Worm (Caenorhabditis elegans): ENCODE data around the gene F53H8.3.

F53H8.3 gene

DNA sequence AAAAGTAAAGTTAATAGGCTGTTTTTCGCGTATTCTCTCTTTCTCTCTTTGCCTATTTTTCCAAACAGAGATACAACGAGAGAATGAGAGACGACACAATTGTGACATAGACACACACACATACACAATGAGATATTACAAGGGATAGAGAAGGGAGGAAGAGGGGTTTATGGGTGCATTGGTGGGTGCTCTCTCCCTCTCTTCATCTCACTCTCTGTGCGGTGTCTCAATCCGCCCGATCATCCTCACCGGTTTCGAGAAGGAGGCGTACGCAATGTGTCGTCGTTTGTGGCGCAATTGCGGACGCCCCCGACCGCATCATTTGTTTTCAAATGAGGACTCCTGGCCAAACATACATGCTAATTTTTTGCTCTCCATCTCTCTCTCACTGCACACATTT is 11.1 kb downstream of the F53H8.3 start (continued):
- TF ChIP-seq lin-11 (tag; optimal IDR thresholded peaks at IDR 0.05) (peak; percentile 15), sox-4 (tag; optimal IDR thresholded peaks at IDR 0.05) (peak; percentile 43), elt-4 (tag; optimal IDR thresholded peaks at IDR 0.05) (no peak), odd-2 (tag; optimal IDR thresholded peaks at IDR 0.05) (no peak), sdc-2 (tag; optimal IDR thresholded peaks at IDR 0.05) (peak; percentile 90), elt-2 (tag; optimal IDR thresholded peaks at IDR 0.05) (peak; percentile 35), ama-1 (optimal IDR thresholded peaks at IDR 0.05) (no peak), ceh-18 (tag; optimal IDR thresholded peaks at IDR 0.05) (peak; percentile 96), Y22D7AL.16 (tag; optimal IDR thresholded peaks at IDR 0.05) (peak; percentile 7), che-1 (tag; optimal IDR thresholded peaks at IDR 0.05) (no peak), ceh-24 (tag; optimal IDR thresholded peaks at IDR 0.05) (no peak), pha-2 (tag; optimal IDR thresholded peaks at IDR 0.05) (peak; percentile 29), nhr-232 (tag; optimal IDR thresholded peaks at IDR 0.05) (peak; percentile 34), F13H6.1 (tag; optimal IDR thresholded peaks at IDR 0.05) (peak; percentile 47), unc-55 (GFP tag; optimal IDR thresholded peaks at IDR 0.05) (peak; percentile 93), pqm-1 (tag; optimal IDR thresholded peaks at IDR 0.05) (no peak), hlh-30 (tag; optimal IDR thresholded peaks at IDR 0.05; ENCODE audit: insufficient read depth) (peak; percentile 79), rnt-1 (tag; optimal IDR thresholded peaks at IDR 0.05) (peak; percentile 96), pha-4 (tag; optimal IDR thresholded peaks at IDR 0.05) (no peak), K09A11.1 (tag; optimal IDR thresholded peaks at IDR 0.05; ENCODE audit: insufficient read depth) (peak; percentile 32), lim-6 (tag; optimal IDR thresholded peaks at IDR 0.05) (peak; percentile 53), ceh-6 (GFP tag; optimal IDR thresholded peaks at IDR 0.05) (peak; percentile 55), ztf-16 (tag; optimal IDR thresholded peaks at IDR 0.05) (peak; percentile 64), unc-42 (tag; optimal IDR thresholded peaks at IDR 0.05) (peak; percentile 91), pax-1 (tag; optimal IDR thresholded peaks at IDR 0.05) (peak; percentile 58), ets-4 (tag; optimal IDR thresholded peaks at IDR 0.05) (peak; percentile 42), ttx-3 (tag; optimal IDR thresholded peaks at IDR 0.05) (peak; percentile 59), mec-3 (tag; optimal IDR thresholded peaks at IDR 0.05; ENCODE audit: borderline replicate concordance) (no peak), dve-1 (tag; optimal IDR thresholded peaks at IDR 0.05) (peak; percentile 94), ahr-1 (tag; optimal IDR thresholded peaks at IDR 0.05) (no peak), ceh-2 (tag; optimal IDR thresholded peaks at IDR 0.05) (peak; percentile 83), hlh-6 (tag; optimal IDR thresholded peaks at IDR 0.05) (peak; percentile 57), ceh-34 (tag; optimal IDR thresholded peaks at IDR 0.05) (peak; percentile 95), ceh-19 (GFP tag; optimal IDR thresholded peaks at IDR 0.05) (peak; percentile 79), hlh-8 (tag; optimal IDR thresholded peaks at IDR 0.05) (peak; percentile 17), npax-4 (tag; optimal IDR thresholded peaks at IDR 0.05) (no peak), nhr-11 (tag; optimal IDR thresholded peaks at IDR 0.05) (no peak), nfya-1 (tag; optimal IDR thresholded peaks at IDR 0.05) (peak; percentile 96), ceh-48 (tag; optimal IDR thresholded peaks at IDR 0.05) (peak; percentile 27), C38D4.7 (GFP tag; optimal IDR thresholded peaks at IDR 0.05) (no peak), pag-3 (tag; optimal IDR thresholded peaks at IDR 0.05; ENCODE audit: borderline replicate concordance) (peak; percentile 81), ceh-30 (tag; optimal IDR thresholded peaks at IDR 0.05) (peak; percentile 95)

- TF ChIP-seq fax-1 (tag; optimal IDR thresholded peaks at IDR 0.05): no peak
- no peak for TF ChIP-seq Y22D7AL.16 (tag; optimal IDR thresholded peaks at IDR 0.05)
- TF ChIP-seq nhr-232 (tag; optimal IDR thresholded peaks at IDR 0.05): no peak
- no peak for TF ChIP-seq hlh-8 (tag; optimal IDR thresholded peaks at IDR 0.05)
These were observed 12.1 kb downstream of the F53H8.3 start, which contains the start of gene arr-1 for ce11 chrX:950482-950881. Gene arr-1 (plus strand): TSS chrX:950782.

All from whole organism, late embryonic.